Worm (Caenorhabditis elegans): Measurements from ENCODE around the gene Y48E1C.2.
A peak's percentile ranks its signal among the peaks of the same experiment; 100 is the strongest.

The Y48E1C.2 gene

DNA sequence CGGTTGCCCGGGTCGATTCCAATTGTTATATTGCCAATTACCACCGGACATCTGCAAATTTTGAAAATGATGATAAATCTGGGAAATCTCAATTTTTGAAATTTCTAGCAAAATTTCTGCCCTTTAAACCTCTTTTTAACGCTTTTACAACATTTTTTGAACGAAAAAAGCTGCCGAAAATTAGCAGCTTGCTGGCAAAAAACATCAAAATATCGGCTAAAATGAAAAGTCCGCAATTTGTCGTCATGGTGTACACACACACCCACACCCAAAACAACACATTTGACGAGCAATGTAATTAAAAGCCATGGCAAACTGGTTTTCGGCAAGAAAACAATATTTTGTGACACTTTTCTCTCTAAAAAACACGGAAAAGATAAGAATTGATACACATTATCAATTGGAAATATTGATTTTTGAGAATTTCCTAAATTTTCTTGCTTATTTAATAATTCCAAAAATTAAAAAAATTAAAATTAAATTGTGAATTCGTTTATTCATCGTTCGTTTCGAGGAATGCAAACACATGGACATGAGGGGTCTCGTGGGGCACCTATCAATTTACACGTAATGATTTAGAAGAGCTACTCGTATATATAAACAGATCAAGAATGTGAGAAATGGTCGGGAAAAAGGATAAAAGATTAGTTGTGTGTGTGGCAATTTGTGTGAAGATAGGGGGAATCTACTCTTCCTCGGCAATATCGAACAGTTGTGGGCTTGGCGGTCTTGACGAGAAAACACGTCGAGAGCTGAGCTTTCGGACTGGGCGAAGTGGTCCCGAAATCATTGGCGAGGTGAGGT, 36.5 kb downstream of the Y48E1C.2 start, which contains the start of gene pqn-27 (continued):
- TF ChIP-seq fkh-4 (tag; optimal IDR thresholded peaks at IDR 0.05; ENCODE audit: borderline replicate concordance) (no peak), aha-1 (tag; optimal IDR thresholded peaks at IDR 0.05) (no peak), tbx-2 (tag; optimal IDR thresholded peaks at IDR 0.05) (peak; percentile 79), sox-4 (tag; optimal IDR thresholded peaks at IDR 0.05) (no peak), mep-1 (tag; optimal IDR thresholded peaks at IDR 0.05) (peak; percentile 80), ceh-63 (GFP tag; optimal IDR thresholded peaks at IDR 0.05) (no peak), dpl-1 (GFP tag; optimal IDR thresholded peaks at IDR 0.05) (peak; percentile 53 to 58 (median 56)), isw-1 (GFP tag; IDR thresholded peaks at IDR 0.05) (0 out of 2 replicates have a peak, but pooled peaks have one; percentile 4), pag-3 (tag; optimal IDR thresholded peaks at IDR 0.05; ENCODE audit: borderline replicate concordance, insufficient read depth) (peak; percentile 10), lin-14 (GFP tag; optimal IDR thresholded peaks at IDR 0.05) (peak; percentile 76), nhr-77 (tag; optimal IDR thresholded peaks at IDR 0.05) (no peak), sup-37 (GFP tag; optimal IDR thresholded peaks at IDR 0.05) (no peak), snu-23 (GFP tag; optimal IDR thresholded peaks at IDR 0.05) (peak; percentile 82), alr-1 (tag; optimal IDR thresholded peaks at IDR 0.05; ENCODE audit: borderline replicate concordance) (no peak), irx-1 (tag; optimal IDR thresholded peaks at IDR 0.05) (peak; percentile 69), grh-1 (GFP tag; IDR thresholded peaks at IDR 0.05) (peak; percentile 89), rnt-1 (tag; optimal IDR thresholded peaks at IDR 0.05) (peak; percentile 29), C34B4.2 (tag; optimal IDR thresholded peaks at IDR 0.05) (no peak), efl-1 (optimal IDR thresholded peaks at IDR 0.05) (peak; percentile 69 to 71), efl-1 (GFP tag; optimal IDR thresholded peaks at IDR 0.05 in 1 of 2) (peak; percentile 58 to 96), dsc-1 (tag; optimal IDR thresholded peaks at IDR 0.05) (peak; percentile 57), nhr-90 (tag; optimal IDR thresholded peaks at IDR 0.05; ENCODE audit: poor library complexity) (peak; percentile 77), nhr-76 (tag; optimal IDR thresholded peaks at IDR 0.05) (no peak), xbp-1 (tag; optimal IDR thresholded peaks at IDR 0.05) (peak; percentile 60), aly-2 (tag; optimal IDR thresholded peaks at IDR 0.05) (peak; percentile 10), blmp-1 (tag; optimal IDR thresholded peaks at IDR 0.05) (peak; percentile 50), egl-13 (tag; optimal IDR thresholded peaks at IDR 0.05) (no peak), fkh-10 (GFP tag; optimal IDR thresholded peaks at IDR 0.05) (no peak), efl-3 (GFP tag; optimal IDR thresholded peaks at IDR 0.05) (no peak), nhr-85 (tag) (peak; percentile 89), hpl-2 (GFP tag; optimal IDR thresholded peaks at IDR 0.05) (no peak), nhr-12 (tag; optimal IDR thresholded peaks at IDR 0.05) (peak; percentile 10), lin-15B (tag; optimal IDR thresholded peaks at IDR 0.05) (peak; percentile 36), ceh-90 (tag; optimal IDR thresholded peaks at IDR 0.05) (no peak), elt-2 (tag; optimal IDR thresholded peaks at IDR 0.05) (peak; percentile 56), unc-30 (tag; optimal IDR thresholded peaks at IDR 0.05) (no peak), mef-2 (tag; optimal IDR thresholded peaks at IDR 0.05) (no peak), pax-3 (tag; optimal IDR thresholded peaks at IDR 0.05) (no peak), tlp-1 (tag; optimal IDR thresholded peaks at IDR 0.05) (no peak), ceh-8 (GFP tag; optimal IDR thresholded peaks at IDR 0.05) (no peak), nhr-84 (tag; optimal IDR thresholded peaks at IDR 0.05) (no peak), fos-1 (tag; optimal IDR thresholded peaks at IDR 0.05) (peak; percentile 47), ceh-82 (tag; optimal IDR thresholded peaks at IDR 0.05) (peak in 2 of 3 experiments; percentile 20 to 37), nhr-237 (tag; optimal IDR thresholded peaks at IDR 0.05) (no peak), lsy-2 (tag; optimal IDR thresholded peaks at IDR 0.05) (peak; percentile 73 to 79), unc-62 (GFP tag; optimal IDR thresholded peaks at IDR 0.05) (no peak), ztf-11 (tag; optimal IDR thresholded peaks at IDR 0.05) (no peak), ama-1 (optimal IDR thresholded peaks at IDR 0.05) (peak; percentile 96), vab-15 (tag; optimal IDR thresholded peaks at IDR 0.05) (no peak), elt-3 (tag; optimal IDR thresholded peaks at IDR 0.05) (peak in 2 of 6 experiments; percentile 86 to 94), skn-1 (tag; optimal IDR thresholded peaks at IDR 0.05) (no peak), jun-1 (tag; optimal IDR thresholded peaks at IDR 0.05) (peak; percentile 13)

Data from whole organism, L1 larva.